Worm (Caenorhabditis elegans) whole organism, midembryonic: Measurements from ENCODE around the gene D1022.2.

Experiments
- T22C8.4 ChIP-seq: fragments of 200-800 bp; sonication (Bioruptor generic); IDR thresholded peaks from 2 replicates; pipeline ENCODE4 v1.3.6; 2022; ENCODE audit warnings: missing genetic modification characterization, missing compliant biosample characterization
- cog-1 ChIP-seq: sonication (generic microtip); optimal IDR thresholded peaks from 2 replicates; lab custom pipeline; 2016; ENCODE audit warnings: missing genetic modification characterization, missing compliant biosample characterization
- flt-1 ChIP-seq: fragments of 200-800 bp; sonication (Bioruptor generic); IDR thresholded peaks from 2 replicates; pipeline ENCODE4 v1.3.6; 2022; ENCODE audit warnings: missing genetic modification characterization, missing compliant biosample characterization
- klf-2 ChIP-seq: fragments of 200-800 bp; sonication (Bioruptor generic); conservative IDR thresholded peaks from 2 replicates; pipeline ENCODE4 v1.3.6; 2022; ENCODE audit warnings: missing genetic modification reagents, missing genetic modification characterization, missing compliant biosample characterization
- med-1 ChIP-seq: sonication (generic microtip); optimal IDR thresholded peaks from 2 replicates; lab custom pipeline; 2017; ENCODE audit warnings: missing genetic modification characterization, mild to moderate bottlenecking, missing compliant biosample characterization, antibody characterized with exemption, missing genetic modification reagents; ENCODE audit not compliant: insufficient read depth
- ref-1 ChIP-seq: fragments of 200-800 bp; sonication (Bioruptor generic); conservative IDR thresholded peaks from 2 replicates; pipeline ENCODE4 v1.3.6; 2022; ENCODE audit warnings: missing genetic modification reagents, missing genetic modification characterization, missing compliant biosample characterization
- tab-1 ChIP-seq: fragments of 200-800 bp; sonication (Bioruptor generic); IDR thresholded peaks from 2 replicates; pipeline ENCODE4 v1.3.6; 2022; ENCODE audit warnings: missing genetic modification characterization, missing compliant biosample characterization
- ztf-23 ChIP-seq: fragments of 200-800 bp; sonication (Bioruptor generic); IDR thresholded peaks from 2 replicates; pipeline ENCODE4 v1.3.6; 2022; ENCODE audit warnings: missing genetic modification reagents, missing genetic modification characterization, missing compliant biosample characterization
- ztf-29 ChIP-seq: fragments of 200-800 bp; sonication (Bioruptor generic); IDR thresholded peaks from 2 replicates; pipeline ENCODE4 v1.3.6; 2022; ENCODE audit warnings: missing genetic modification reagents, missing genetic modification characterization, missing compliant biosample characterization

Gene D1022.2

DNA sequence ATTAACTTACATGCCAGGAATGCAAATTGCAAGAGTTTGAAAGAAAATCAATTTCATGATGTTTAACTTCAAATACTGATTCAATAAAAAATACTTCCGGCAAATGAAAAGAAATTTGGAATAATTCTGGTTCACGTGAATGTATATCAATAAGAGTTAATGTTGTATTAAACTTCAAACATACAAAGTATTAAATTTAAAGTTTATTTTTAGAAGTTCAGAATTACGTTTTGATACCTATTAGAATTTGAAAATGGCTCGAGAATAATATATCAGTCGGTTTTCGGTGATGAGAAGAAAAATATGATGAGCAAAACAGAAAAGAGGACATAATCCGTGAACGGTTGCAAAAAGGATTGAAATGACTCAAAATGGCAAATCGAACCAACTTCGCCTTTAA, 30.3 kb downstream of the D1022.2 start, which contains the start of gene D1022.9:
TSS of gene D1022.9 (minus strand) at position 101 of the 400 bp plus-strand sequence.
- TF ChIP-seq cog-1 (no peak), T22C8.4 (GFP tag; lab: Robert Waterston, UW) (no peak), ref-1 (no peak), flt-1 (GFP tag; lab: Robert Waterston, UW) (no peak), tab-1 (GFP tag; lab: Robert Waterston, UW) (no peak), klf-2 (GFP tag; lab: Robert Waterston, UW) (no peak), ztf-23 (no peak), ztf-29 (GFP tag; lab: Robert Waterston, UW) (no peak), med-1 (no peak)

DNA sequence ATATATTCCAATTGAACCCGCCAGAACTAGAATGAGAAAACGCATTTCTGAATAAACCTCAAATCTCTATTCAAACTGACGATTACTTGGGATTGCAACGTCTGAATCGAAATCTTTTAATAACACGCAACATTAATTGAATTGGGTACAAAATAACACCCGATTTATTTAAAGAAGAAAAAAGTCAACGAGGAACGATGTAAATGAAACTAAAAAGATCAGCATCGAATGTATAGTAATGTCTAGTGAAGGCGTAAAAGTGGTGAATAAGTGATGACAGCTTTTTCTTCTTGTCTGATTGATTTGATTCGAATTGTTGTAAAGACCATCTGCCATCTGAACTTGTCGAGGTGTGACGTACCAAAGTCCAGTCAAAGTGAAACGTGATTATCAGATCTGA, 34.3 kb downstream of the D1022.2 start, which contains the start of gene nas-23:
TSS of gene nas-23 (minus strand) at position 101 of the 400 bp plus-strand sequence.
- no peak for TF ChIP-seq ztf-29 (GFP tag; lab: Robert Waterston, UW)
- no peak for TF ChIP-seq tab-1 (GFP tag; lab: Robert Waterston, UW)
- no peak for TF ChIP-seq ztf-23
- no peak for TF ChIP-seq flt-1 (GFP tag; lab: Robert Waterston, UW)
- no peak for TF ChIP-seq T22C8.4 (GFP tag; lab: Robert Waterston, UW)
- TF ChIP-seq cog-1 = no peak
- no peak for TF ChIP-seq ref-1
- no peak for TF ChIP-seq klf-2 (GFP tag; lab: Robert Waterston, UW)
- no peak for TF ChIP-seq med-1

DNA sequence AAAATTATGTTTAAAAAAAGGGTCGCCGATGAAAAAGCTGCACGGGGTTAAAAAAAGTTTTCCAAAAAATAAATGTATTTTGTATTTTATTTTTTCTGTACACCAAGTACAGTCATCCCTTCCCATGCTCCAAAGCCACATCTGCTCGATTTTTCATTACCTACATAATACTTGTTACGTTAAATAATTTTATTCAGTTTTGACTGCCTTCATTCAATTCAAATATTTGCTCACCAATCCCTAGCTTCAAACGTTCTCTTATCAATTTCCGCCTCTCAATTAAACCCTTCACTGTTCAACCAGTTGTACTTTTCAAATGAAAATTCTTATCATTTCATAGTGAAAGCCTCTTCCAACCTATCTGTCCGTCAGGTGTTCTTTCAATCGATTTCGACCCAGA, 34.9 kb downstream of the D1022.2 start, which contains the start of gene R10H1.1:
TSS of gene R10H1.1 (plus strand) at position 301 of the 400 bp plus-strand sequence.
- TF ChIP-seq ztf-29 (GFP tag; lab: Robert Waterston, UW) (no peak), klf-2 (GFP tag; lab: Robert Waterston, UW) (no peak), T22C8.4 (GFP tag; lab: Robert Waterston, UW) (no peak), cog-1 (no peak), flt-1 (GFP tag; lab: Robert Waterston, UW) (no peak), med-1 (no peak), tab-1 (GFP tag; lab: Robert Waterston, UW) (no peak), ref-1 (no peak), ztf-23 (no peak)

ce11 chrII:7496070-7496469, 36.8 kb downstream of the D1022.2 start, which contains the start of gene spi-1:
Gene spi-1, plus strand, starts transcription at chrII:7496247.
- TF ChIP-seq klf-2 (GFP tag; lab: Robert Waterston, UW) (no peak), ztf-23 (no peak), cog-1 (no peak), flt-1 (GFP tag; lab: Robert Waterston, UW) (no peak), T22C8.4 (GFP tag; lab: Robert Waterston, UW) (no peak), tab-1 (GFP tag; lab: Robert Waterston, UW) (no peak), ref-1 (no peak), med-1 (no peak), ztf-29 (GFP tag; lab: Robert Waterston, UW) (no peak)

DNA sequence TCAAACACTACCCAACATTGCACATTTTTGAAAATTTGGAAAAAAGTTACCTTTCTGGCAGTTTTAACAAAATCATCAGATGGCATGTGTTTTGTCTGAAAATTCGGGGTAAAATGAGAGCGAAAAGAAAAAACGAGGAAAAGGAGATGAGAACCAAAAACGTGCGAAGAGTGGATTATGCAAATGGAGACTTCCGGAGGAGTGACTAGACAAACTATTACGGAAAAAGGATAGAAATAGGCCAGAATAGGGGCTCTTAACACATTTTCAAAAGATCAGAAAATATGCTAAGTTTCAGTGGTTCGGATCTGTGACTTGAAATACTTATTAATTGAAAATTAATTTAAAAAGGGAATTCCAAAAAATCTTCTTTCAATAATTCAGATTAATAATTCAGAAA, 40.1 kb downstream of the D1022.2 start, which contains the start of gene srab-14:
TSS of gene srab-14 (minus strand) at position 101 of the 400 bp plus-strand sequence.
- TF ChIP-seq klf-2 (GFP tag; lab: Robert Waterston, UW) = no peak
- TF ChIP-seq ztf-29 (GFP tag; lab: Robert Waterston, UW) = no peak
- TF ChIP-seq ztf-23 = no peak
- TF ChIP-seq T22C8.4 (GFP tag; lab: Robert Waterston, UW) = no peak
- no peak for TF ChIP-seq ref-1
- no peak for TF ChIP-seq cog-1
- TF ChIP-seq flt-1 (GFP tag; lab: Robert Waterston, UW) = no peak
- no peak for TF ChIP-seq med-1
- no peak for TF ChIP-seq tab-1 (GFP tag; lab: Robert Waterston, UW)

ce11 chrII:7505005-7505404, 45.7 kb downstream of the D1022.2 start, which contains the start of gene C28F5.1:
Gene C28F5.1, plus strand, starts transcription at chrII:7505305.
- no peak for TF ChIP-seq T22C8.4 (GFP tag; lab: Robert Waterston, UW)
- no peak for TF ChIP-seq ztf-29 (GFP tag; lab: Robert Waterston, UW)
- no peak for TF ChIP-seq flt-1 (GFP tag; lab: Robert Waterston, UW)
- no peak for TF ChIP-seq ref-1
- no peak for TF ChIP-seq ztf-23
- TF ChIP-seq med-1 = no peak
- TF ChIP-seq klf-2 (GFP tag; lab: Robert Waterston, UW) = no peak
- TF ChIP-seq tab-1 (GFP tag; lab: Robert Waterston, UW) = no peak
- no peak for TF ChIP-seq cog-1
